Worm (Caenorhabditis elegans) whole organism, L1 larva: ENCODE results near the gene K08F9.3.

Experiments used
- C04F5.9 ChIP-seq: sonication (generic microtip); optimal IDR thresholded peaks from 2 replicates; lab custom pipeline; 2016; ENCODE audit warnings: missing genetic modification characterization, missing compliant biosample characterization
- C16A3.4 ChIP-seq: fragments of 150-350 bp; optimal IDR thresholded peaks from 2 replicates; lab custom pipeline; 2014; ENCODE audit warnings: missing biosample characterization, missing genetic modification characterization
- Y116A8C.19 ChIP-seq: sonication (generic microtip); optimal IDR thresholded peaks from 2 replicates; lab custom pipeline; 2016; ENCODE audit warnings: missing compliant biosample characterization, missing genetic modification characterization, borderline replicate concordance
- blmp-1 ChIP-seq: fragments of 150-350 bp; optimal IDR thresholded peaks from 2 replicates; lab custom pipeline; 2014; ENCODE audit warnings: missing biosample characterization, missing genetic modification characterization
- ceh-63 ChIP-seq: fragments of 200-800 bp; sonication (Bioruptor generic); optimal IDR thresholded peaks from 2 replicates; lab custom pipeline; 2018; ENCODE audit warnings: mild to moderate bottlenecking, missing genetic modification characterization, missing compliant biosample characterization
- ceh-82 ChIP-seq, 3 experiments: fragments of 150-350 bp in 1 of 3; sonication (generic microtip) in 2 of 3; optimal IDR thresholded peaks; 2 replicates each; lab custom pipeline; 2014 to 2017; ENCODE audit warnings: missing biosample characterization in 3 of 3, missing genetic modification characterization in 3 of 3
- ceh-88 ChIP-seq: fragments of 200-800 bp; sonication (Bioruptor generic); IDR thresholded peaks from 2 replicates; pipeline ENCODE4 v1.3.6; 2022; ENCODE audit warnings: missing genetic modification characterization, missing compliant biosample characterization
- ceh-90 ChIP-seq: sonication (generic microtip); optimal IDR thresholded peaks from 2 replicates; lab custom pipeline; 2016; ENCODE audit warnings: missing genetic modification characterization, missing compliant biosample characterization
- ces-1 ChIP-seq: fragments of 150-350 bp; optimal IDR thresholded peaks from 2 replicates; lab custom pipeline; 2014; ENCODE audit warnings: missing biosample characterization, missing genetic modification reagents, missing genetic modification characterization
- dpl-1 ChIP-seq, 3 experiments: fragments of 150-350 bp in 2 of 3; sonication (generic microtip) in 1 of 3; optimal IDR thresholded peaks; 2 replicates each; lab custom pipeline; 2014 to 2017; ENCODE audit warnings: missing biosample characterization in 3 of 3, missing genetic modification characterization in 3 of 3, missing genetic modification reagents in 3 of 3
- dsc-1 ChIP-seq: sonication (generic microtip); optimal IDR thresholded peaks from 2 replicates; lab custom pipeline; 2016; ENCODE audit warnings: mild to moderate bottlenecking, missing genetic modification characterization, missing compliant biosample characterization
- efl-1 ChIP-seq, 4 experiments: fragments of 150-350 bp; optimal IDR thresholded peaks in 3 of 4; peaks in 1 of 4; 1 replicate in 1 of 4; 2 replicates in 3 of 4; lab custom pipeline; 2014; ENCODE audit warnings: missing biosample characterization in 2 of 4, missing genetic modification characterization in 2 of 4, missing genetic modification reagents in 2 of 4
- efl-3 ChIP-seq: fragments of 200-800 bp; sonication (Bioruptor generic); optimal IDR thresholded peaks from 2 replicates; lab custom pipeline; 2018; ENCODE audit warnings: mild to moderate bottlenecking, missing genetic modification characterization, missing compliant biosample characterization
- egl-13 ChIP-seq: sonication (generic microtip); optimal IDR thresholded peaks from 2 replicates; lab custom pipeline; 2016; ENCODE audit warnings: missing genotype, missing genetic modification reagents, missing genetic modification characterization, missing compliant biosample characterization
- fkh-10 ChIP-seq: sonication (generic microtip); optimal IDR thresholded peaks from 2 replicates; lab custom pipeline; 2017; ENCODE audit warnings: missing biosample characterization, missing genetic modification reagents, missing genetic modification characterization
- fkh-8 ChIP-seq: sonication (generic microtip); optimal IDR thresholded peaks from 2 replicates; lab custom pipeline; 2016; ENCODE audit warnings: mild to moderate bottlenecking, missing genetic modification characterization, missing compliant biosample characterization
- grh-1 ChIP-seq: fragments of 200-800 bp; sonication (Bioruptor generic); IDR thresholded peaks from 2 replicates; pipeline ENCODE4 v1.3.6; 2022; ENCODE audit warnings: missing genetic modification reagents, missing genetic modification characterization, missing compliant biosample characterization
- hlh-17 ChIP-seq: fragments of 200-800 bp; sonication (Bioruptor generic); optimal IDR thresholded peaks from 2 replicates; lab custom pipeline; 2018; ENCODE audit warnings: missing genetic modification characterization, mild to moderate bottlenecking, missing compliant biosample characterization, moderate library complexity, borderline replicate concordance
- hpl-2 ChIP-seq: fragments of 150-350 bp; optimal IDR thresholded peaks from 2 replicates; lab custom pipeline; 2014; ENCODE audit warnings: missing biosample characterization, missing genetic modification reagents, missing genetic modification characterization
- isw-1 ChIP-seq: fragments of 200-800 bp; sonication (Bioruptor generic); IDR thresholded peaks from 2 replicates; pipeline ENCODE4 v1.3.6; 2022; ENCODE audit warnings: missing genetic modification characterization, missing compliant biosample characterization
- jun-1 ChIP-seq: fragments of 150-350 bp; optimal IDR thresholded peaks from 2 replicates; lab custom pipeline; 2014; ENCODE audit warnings: missing biosample characterization, missing genetic modification reagents, missing genetic modification characterization
- lin-13 ChIP-seq: fragments of 150-350 bp; optimal IDR thresholded peaks from 2 replicates; lab custom pipeline; 2014; ENCODE audit warnings: missing biosample characterization, missing genetic modification reagents, missing genetic modification characterization
- lin-14 ChIP-seq: fragments of 200-800 bp; sonication (Bioruptor generic); optimal IDR thresholded peaks from 2 replicates; lab custom pipeline; 2018; ENCODE audit warnings: mild to moderate bottlenecking, missing genetic modification characterization, moderate library complexity, missing compliant biosample characterization
- lin-35 ChIP-seq, 2 experiments: fragments of 150-350 bp; optimal IDR thresholded peaks; 2 replicates each; lab custom pipeline; 2014; ENCODE audit warnings: missing biosample characterization in 2 of 2, missing genetic modification characterization in 2 of 2, missing genetic modification reagents in 2 of 2
- lin-39 ChIP-seq: fragments of 150-350 bp; optimal IDR thresholded peaks from 2 replicates; lab custom pipeline; 2014; ENCODE audit warnings: missing biosample characterization, missing genetic modification reagents, missing genetic modification characterization
- lsy-2 ChIP-seq, 2 experiments: fragments of 150-350 bp; optimal IDR thresholded peaks; 2 replicates each; lab custom pipeline; 2014; ENCODE audit warnings: missing biosample characterization in 2 of 2, missing genetic modification characterization in 2 of 2
- mab-9 ChIP-seq: fragments of 200-800 bp; sonication (Bioruptor generic); IDR thresholded peaks from 2 replicates; pipeline ENCODE4 v1.3.6; 2022; ENCODE audit warnings: missing genetic modification reagents, missing genetic modification characterization, missing compliant biosample characterization
- mdl-1 ChIP-seq, 2 experiments: fragments of 150-350 bp; optimal IDR thresholded peaks; 2 replicates each; lab custom pipeline; 2014 to 2017; ENCODE audit warnings: missing biosample characterization in 2 of 2, missing genetic modification characterization in 2 of 2, inconsistent platforms in 1 of 2
- mef-2 ChIP-seq: fragments of 150-350 bp; optimal IDR thresholded peaks from 2 replicates; lab custom pipeline; 2014; ENCODE audit warnings: missing biosample characterization, missing genetic modification characterization
- nhr-11 ChIP-seq: fragments of 150-350 bp; optimal IDR thresholded peaks from 2 replicates; lab custom pipeline; 2014; ENCODE audit warnings: missing biosample characterization, missing genetic modification characterization
- nhr-12 ChIP-seq: sonication (generic microtip); optimal IDR thresholded peaks from 2 replicates; lab custom pipeline; 2017; ENCODE audit warnings: missing biosample characterization, missing genetic modification characterization
- nhr-19 ChIP-seq: fragments of 200-800 bp; sonication (Bioruptor generic); conservative IDR thresholded peaks from 2 replicates; pipeline ENCODE4 v1.3.6; 2022; ENCODE audit warnings: missing genetic modification characterization, missing compliant biosample characterization
- nhr-237 ChIP-seq: fragments of 150-350 bp; optimal IDR thresholded peaks from 2 replicates; lab custom pipeline; 2014; ENCODE audit warnings: missing biosample characterization, missing genetic modification characterization
- nhr-47 ChIP-seq: sonication (generic microtip); optimal IDR thresholded peaks from 2 replicates; lab custom pipeline; 2016; ENCODE audit warnings: mild to moderate bottlenecking, missing genetic modification characterization, moderate library complexity, missing compliant biosample characterization
- nhr-71 ChIP-seq: sonication (generic microtip); optimal IDR thresholded peaks from 2 replicates; lab custom pipeline; 2016; ENCODE audit warnings: mild to moderate bottlenecking, missing genetic modification characterization, moderate library complexity, missing compliant biosample characterization
- nhr-76 ChIP-seq: sonication (generic microtip); optimal IDR thresholded peaks from 2 replicates; lab custom pipeline; 2017; ENCODE audit warnings: missing biosample characterization, missing genetic modification characterization
- nhr-85 ChIP-seq: sonication (generic microtip); peaks from one replicate; lab custom pipeline; 2016; ENCODE audit warnings: missing genetic modification characterization, inconsistent platforms, missing compliant biosample characterization
- pag-3 ChIP-seq: sonication (generic microtip); optimal IDR thresholded peaks from 2 replicates; lab custom pipeline; 2017; ENCODE audit warnings: missing genetic modification characterization, mild to moderate bottlenecking, missing compliant biosample characterization, antibody characterized with exemption, borderline replicate concordance; ENCODE audit not compliant: insufficient read depth
- pax-3 ChIP-seq: fragments of 200-800 bp; sonication (Bioruptor generic); optimal IDR thresholded peaks from 2 replicates; lab custom pipeline; 2018; ENCODE audit warnings: mild to moderate bottlenecking, missing genetic modification characterization, moderate library complexity, missing compliant biosample characterization
- pqm-1 ChIP-seq: sonication (generic microtip); optimal IDR thresholded peaks from 3 replicates; lab custom pipeline; 2017; ENCODE audit warnings: missing biosample characterization, missing genetic modification characterization
- rnt-1 ChIP-seq: sonication (generic microtip); optimal IDR thresholded peaks from 2 replicates; lab custom pipeline; 2016; ENCODE audit warnings: mild to moderate bottlenecking, missing genetic modification characterization, moderate library complexity, missing compliant biosample characterization
- skn-1 ChIP-seq: fragments of 150-350 bp; optimal IDR thresholded peaks from 2 replicates; lab custom pipeline; 2014; ENCODE audit warnings: missing biosample characterization, missing genetic modification characterization
- snpc-4 ChIP-seq: fragments of 150-350 bp; optimal IDR thresholded peaks from 2 replicates; lab custom pipeline; 2014; ENCODE audit warnings: missing biosample characterization, missing genetic modification characterization
- sox-4 ChIP-seq: sonication (generic microtip); optimal IDR thresholded peaks from 2 replicates; lab custom pipeline; 2016; ENCODE audit warnings: missing genetic modification characterization, missing compliant biosample characterization
- sup-37 ChIP-seq: fragments of 200-800 bp; sonication (Bioruptor generic); optimal IDR thresholded peaks from 2 replicates; lab custom pipeline; 2018; ENCODE audit warnings: mild to moderate bottlenecking, missing genetic modification characterization, missing compliant biosample characterization
- swsn-7 ChIP-seq: sonication (generic microtip); optimal IDR thresholded peaks from 2 replicates; lab custom pipeline; 2016; ENCODE audit warnings: missing genetic modification characterization, missing compliant biosample characterization
- tlp-1 ChIP-seq: fragments of 150-350 bp; optimal IDR thresholded peaks from 2 replicates; lab custom pipeline; 2014; ENCODE audit warnings: missing biosample characterization, missing genetic modification characterization
- unc-130 ChIP-seq: fragments of 150-350 bp; optimal IDR thresholded peaks from 2 replicates; lab custom pipeline; 2017; ENCODE audit warnings: missing biosample characterization, missing genetic modification characterization, inconsistent platforms
- unc-62 ChIP-seq: fragments of 150-350 bp; optimal IDR thresholded peaks from 2 replicates; lab custom pipeline; 2014; ENCODE audit warnings: missing biosample characterization, missing genetic modification reagents, missing genetic modification characterization
- unc-86 ChIP-seq: sonication (generic microtip); optimal IDR thresholded peaks from 2 replicates; lab custom pipeline; 2016; ENCODE audit warnings: missing genetic modification characterization, missing compliant biosample characterization
- unc-98 ChIP-seq: fragments of 200-800 bp; sonication (Bioruptor generic); IDR thresholded peaks from 2 replicates; pipeline ENCODE4 v1.3.6; 2022; ENCODE audit warnings: missing genetic modification characterization, missing compliant biosample characterization
- zip-4 ChIP-seq: fragments of 200-800 bp; sonication (Bioruptor generic); optimal IDR thresholded peaks from 2 replicates; lab custom pipeline; 2018; ENCODE audit warnings: mild to moderate bottlenecking, missing genetic modification characterization, moderate library complexity, missing compliant biosample characterization

K08F9.3 gene

DNA sequence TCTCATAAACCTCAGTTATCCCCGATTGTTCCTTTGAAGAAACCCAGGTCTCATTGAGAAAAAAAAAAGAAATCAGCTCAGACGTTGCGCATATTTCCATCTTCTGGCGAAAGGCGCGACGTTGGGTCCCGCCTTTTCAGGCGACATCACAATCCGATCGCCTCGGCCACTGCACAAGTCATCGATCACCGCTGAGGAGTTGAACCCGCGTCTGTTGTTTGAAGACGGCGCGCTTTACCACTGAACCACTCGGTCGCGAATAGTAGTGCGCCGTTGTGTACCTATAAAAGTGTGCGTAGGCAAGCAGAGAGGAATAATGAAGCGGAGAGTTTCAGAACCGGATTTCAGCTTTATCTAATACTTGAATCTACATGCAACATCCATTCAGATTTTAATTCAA lies 50.6 kb downstream of the K08F9.3 start, which contains the start of gene Y75B12B.11:
Y75B12B.11 (plus strand) TSS at position 394 of the 400 bp plus-strand sequence.
- peak; percentile 87 for TF ChIP-seq nhr-71 (tag; lab: Kevin White, UChicago)
- TF ChIP-seq ceh-88 (GFP tag; lab: Robert Waterston, UW), result no peak
- peak in 1 of 2 experiments; percentile 51 for TF ChIP-seq mdl-1 (tag; optimal IDR thresholded peaks at IDR 0.05; lab: Kevin White, UChicago)
- peak; percentile 60 to 72 (median 70) for TF ChIP-seq dpl-1 (GFP tag; optimal IDR thresholded peaks at IDR 0.05; lab: Kevin White, UChicago)
- TF ChIP-seq C04F5.9 (tag; lab: Kevin White, UChicago), result peak; percentile 24
- TF ChIP-seq lsy-2 (tag; optimal IDR thresholded peaks at IDR 0.05; lab: Kevin White, UChicago), result peak; percentile 57 to 67
- no peak for TF ChIP-seq egl-13 (tag; lab: Kevin White, UChicago)
- TF ChIP-seq fkh-10, result no peak
- TF ChIP-seq mef-2 (tag; lab: Kevin White, UChicago), result peak; percentile 39
- TF ChIP-seq fkh-8 (tag; lab: Kevin White, UChicago), result peak; percentile 88
- peak; percentile 33 to 64 (median 37) for TF ChIP-seq ceh-82 (tag; optimal IDR thresholded peaks at IDR 0.05; lab: Kevin White, UChicago)
- no peak for TF ChIP-seq nhr-76 (tag; lab: Kevin White, UChicago)
- no peak for TF ChIP-seq tlp-1 (tag; lab: Kevin White, UChicago)
- peak; percentile 63 for TF ChIP-seq lin-14 (GFP tag; lab: Kevin White, UChicago)
- TF ChIP-seq pag-3 (tag; lab: Kevin White, UChicago), result no peak
- TF ChIP-seq nhr-11, result no peak
- TF ChIP-seq ces-1 (GFP tag; lab: Kevin White, UChicago), result no peak
- peak; percentile 45 for TF ChIP-seq jun-1
- TF ChIP-seq swsn-7 (tag; lab: Kevin White, UChicago), result peak; percentile 70
- TF ChIP-seq rnt-1 (tag; lab: Kevin White, UChicago), result peak; percentile 85
- peak; percentile 57 to 80 for TF ChIP-seq efl-1 (optimal IDR thresholded peaks at IDR 0.05; lab: Kevin White, UChicago)
- TF ChIP-seq efl-1 (GFP tag; optimal IDR thresholded peaks at IDR 0.05 in 1 of 2; lab: Kevin White, UChicago), result peak; percentile 72 to 98
- TF ChIP-seq nhr-85 (tag; lab: Kevin White, UChicago), result peak; percentile 82
- no peak for TF ChIP-seq unc-98
- TF ChIP-seq zip-4 (GFP tag; lab: Kevin White, UChicago), result peak; percentile 29
- TF ChIP-seq unc-62 (GFP tag; lab: Kevin White, UChicago), result no peak
- TF ChIP-seq C16A3.4 (tag; lab: Kevin White, UChicago), result peak; percentile 69
- TF ChIP-seq lin-35 (GFP tag; optimal IDR thresholded peaks at IDR 0.05; lab: Kevin White, UChicago), result peak; percentile 73 to 89
- peak; percentile 67 for TF ChIP-seq skn-1 (tag; lab: Kevin White, UChicago)
- TF ChIP-seq snpc-4 (tag; lab: Kevin White, UChicago), result peak; percentile 56
- TF ChIP-seq sup-37, result no peak
- TF ChIP-seq blmp-1 (tag; lab: Kevin White, UChicago), result no peak
- peak; percentile 83 for TF ChIP-seq nhr-47
- peak; percentile 43; the same call in 1 of the 2 replicates for TF ChIP-seq grh-1 (GFP tag; lab: Robert Waterston, UW)
- no peak for TF ChIP-seq pqm-1 (tag; lab: Kevin White, UChicago)
- no peak for TF ChIP-seq nhr-237 (tag; lab: Kevin White, UChicago)
- peak; percentile 66 for TF ChIP-seq dsc-1 (tag; lab: Kevin White, UChicago)
- TF ChIP-seq sox-4 (tag; lab: Kevin White, UChicago), result no peak
- peak; percentile 71 for TF ChIP-seq nhr-19
- TF ChIP-seq hpl-2 (GFP tag; lab: Kevin White, UChicago), result peak; percentile 11
- TF ChIP-seq unc-86, result peak; percentile 40
- no peak for TF ChIP-seq isw-1 (GFP tag; lab: Robert Waterston, UW)
- peak; percentile 86 for TF ChIP-seq pax-3 (tag; lab: Kevin White, UChicago)
- no peak for TF ChIP-seq ceh-90
- TF ChIP-seq mab-9 (GFP tag; lab: Robert Waterston, UW), result no peak
- no peak for TF ChIP-seq efl-3 (GFP tag; lab: Kevin White, UChicago)
- TF ChIP-seq nhr-12 (tag; lab: Kevin White, UChicago), result no peak
- no peak for TF ChIP-seq lin-39
- no peak for TF ChIP-seq ceh-63 (GFP tag; lab: Kevin White, UChicago)
- no peak for TF ChIP-seq unc-130 (tag; lab: Kevin White, UChicago)
- TF ChIP-seq Y116A8C.19, result no peak
- TF ChIP-seq hlh-17 (GFP tag; lab: Kevin White, UChicago), result no peak
- TF ChIP-seq lin-13 (GFP tag; lab: Kevin White, UChicago), result peak; percentile 34
